Fruit fly (Drosophila melanogaster): ENCODE results near the gene Mat89Ba.

- no peak for TF ChIP-seq CG6854 (GFP tag; optimal IDR thresholded peaks at IDR 0.05)
- no peak for TF ChIP-seq CG9139 (GFP tag; optimal IDR thresholded peaks at IDR 0.05)
- no peak for TF ChIP-seq net (GFP tag; optimal IDR thresholded peaks at IDR 0.05)
Observed at dm6 chr3R:16310081-16310493, 37.9 kb upstream of the Mat89Ba start.
